Fruit fly (Drosophila melanogaster) whole organism, embryonic: ENCODE data around the gene Swip-1.
A peak's percentile ranks its signal among the peaks of the same experiment; 100 is the strongest.

Experiments used
- ATbp ChIP-seq: fragments of 200-800 bp; sonication (Bioruptor generic); optimal IDR thresholded peaks from 2 replicates; lab custom pipeline; 2017; ENCODE audit warnings: missing biosample characterization, mild to moderate bottlenecking, missing genetic modification characterization, missing genetic modification reagents
- Antp ChIP-seq: fragments of 200-800 bp; sonication (Bioruptor generic); optimal IDR thresholded peaks from 3 replicates; lab custom pipeline; 2016; ENCODE audit warnings: missing biosample characterization, missing genetic modification characterization
- Atf6 ChIP-seq: fragments of 200-800 bp; sonication (Bioruptor generic); IDR thresholded peaks from 2 replicates; pipeline ENCODE4 v1.3.6; 2022; ENCODE audit warnings: missing biosample characterization, missing genetic modification characterization
- Blimp-1 ChIP-seq: fragments of 200-800 bp; sonication (Bioruptor generic); optimal IDR thresholded peaks from 3 replicates; lab custom pipeline; 2018; ENCODE audit warnings: missing biosample characterization, missing genetic modification characterization, mild to moderate bottlenecking, moderate library complexity, missing genetic modification reagents
- CG10147 ChIP-seq: fragments of 200-800 bp; sonication (Bioruptor generic); optimal IDR thresholded peaks from 2 replicates; lab custom pipeline; 2019; ENCODE audit warnings: missing biosample characterization, mild to moderate bottlenecking, missing genetic modification characterization, moderate library complexity
- CG10274 ChIP-seq: fragments of 200-800 bp; sonication (Bioruptor generic); optimal IDR thresholded peaks from 3 replicates; lab custom pipeline; 2017; ENCODE audit warnings: missing biosample characterization, mild to moderate bottlenecking, missing genetic modification characterization
- CG13775 ChIP-seq: fragments of 200-800 bp; sonication (Bioruptor generic); optimal IDR thresholded peaks from 3 replicates; lab custom pipeline; 2017; ENCODE audit warnings: missing biosample characterization, mild to moderate bottlenecking, missing genetic modification characterization
- CG15011 ChIP-seq: fragments of 200-800 bp; sonication (Bioruptor generic); optimal IDR thresholded peaks from 3 replicates; lab custom pipeline; 2018; ENCODE audit warnings: missing biosample characterization, mild to moderate bottlenecking, missing genetic modification characterization
- CG1647 ChIP-seq: fragments of 200-800 bp; sonication (Bioruptor generic); optimal IDR thresholded peaks from 3 replicates; lab custom pipeline; 2016; ENCODE audit warnings: missing biosample characterization, missing genetic modification characterization
- CG16863 ChIP-seq: fragments of 200-800 bp; sonication (Bioruptor generic); optimal IDR thresholded peaks from 3 replicates; lab custom pipeline; 2016; ENCODE audit warnings: missing biosample characterization, missing genetic modification characterization
- CG18011 ChIP-seq: fragments of 200-800 bp; sonication (Bioruptor generic); optimal IDR thresholded peaks from 2 replicates; lab custom pipeline; 2017; ENCODE audit warnings: missing biosample characterization, missing genetic modification characterization, mild to moderate bottlenecking, moderate library complexity, missing genotype
- CG1832 ChIP-seq: fragments of 200-800 bp; sonication (Bioruptor generic); optimal IDR thresholded peaks from 2 replicates; lab custom pipeline; 2017; ENCODE audit warnings: missing biosample characterization, mild to moderate bottlenecking, missing genetic modification characterization, inconsistent platforms
- CG18764 ChIP-seq: fragments of 200-800 bp; sonication (Bioruptor generic); optimal IDR thresholded peaks from 3 replicates; lab custom pipeline; 2016; ENCODE audit warnings: missing biosample characterization, missing genetic modification characterization
- CG3065 ChIP-seq: fragments of 200-800 bp; sonication (Bioruptor generic); optimal IDR thresholded peaks from 2 replicates; lab custom pipeline; 2016; ENCODE audit warnings: missing biosample characterization, missing genetic modification characterization
- CG31365 ChIP-seq: fragments of 200-800 bp; sonication (Bioruptor generic); optimal IDR thresholded peaks from 2 replicates; lab custom pipeline; 2018; ENCODE audit warnings: missing biosample characterization, mild to moderate bottlenecking, missing genetic modification characterization
- CG3163 ChIP-seq: fragments of 200-800 bp; sonication (Bioruptor generic); optimal IDR thresholded peaks from 3 replicates; lab custom pipeline; 2016; ENCODE audit warnings: missing biosample characterization, missing genetic modification characterization
- CG3847 ChIP-seq: fragments of 200-800 bp; sonication (Bioruptor generic); IDR thresholded peaks from 2 replicates; pipeline ENCODE4 v1.3.6; 2022; ENCODE audit warnings: missing biosample characterization, missing genetic modification characterization
- CG4730 ChIP-seq: fragments of 200-800 bp; sonication (Bioruptor generic); IDR thresholded peaks from 2 replicates; pipeline ENCODE4 v1.3.6; 2022; ENCODE audit warnings: missing biosample characterization, missing genetic modification characterization
- CG6254 ChIP-seq: fragments of 200-800 bp; sonication (Bioruptor generic); optimal IDR thresholded peaks from 3 replicates; lab custom pipeline; 2017; ENCODE audit warnings: mild to moderate bottlenecking, missing biosample characterization, missing genetic modification reagents, missing genetic modification characterization
- CG6654 ChIP-seq: fragments of 200-800 bp; sonication (Bioruptor generic); optimal IDR thresholded peaks from 2 replicates; lab custom pipeline; 2017; ENCODE audit warnings: missing biosample characterization, mild to moderate bottlenecking, missing genetic modification characterization
- CG6689 ChIP-seq: fragments of 200-800 bp; sonication (Bioruptor generic); IDR thresholded peaks from 2 replicates; pipeline ENCODE4 v1.3.6; 2022; ENCODE audit warnings: missing biosample characterization, missing genetic modification characterization
- CG9727 ChIP-seq: fragments of 200-800 bp; sonication (Bioruptor generic); optimal IDR thresholded peaks from 3 replicates; lab custom pipeline; 2017; ENCODE audit warnings: missing biosample characterization, mild to moderate bottlenecking, missing genetic modification characterization
- CG9876 ChIP-seq: fragments of 200-800 bp; sonication (Bioruptor generic); optimal IDR thresholded peaks from 2 replicates; lab custom pipeline; 2016; ENCODE audit warnings: missing biosample characterization, missing genetic modification characterization
- Mad ChIP-seq: fragments of 200-800 bp; sonication (Bioruptor generic); optimal IDR thresholded peaks from 2 replicates; lab custom pipeline; 2016; ENCODE audit warnings: missing biosample characterization, missing genetic modification characterization
- NC2α ChIP-seq: fragments of 200-800 bp; sonication (Bioruptor generic); optimal IDR thresholded peaks from 2 replicates; lab custom pipeline; 2016; ENCODE audit warnings: missing biosample characterization, missing genetic modification characterization
- Neu2 ChIP-seq: fragments of 200-800 bp; sonication (Bioruptor generic); optimal IDR thresholded peaks from 3 replicates; lab custom pipeline; 2016; ENCODE audit warnings: missing biosample characterization, missing genetic modification characterization, borderline replicate concordance
- Six4 ChIP-seq: fragments of 200-800 bp; sonication (Bioruptor generic); optimal IDR thresholded peaks from 2 replicates; lab custom pipeline; 2016; ENCODE audit warnings: missing biosample characterization, missing genetic modification characterization
- Sry-β ChIP-seq: fragments of 200-800 bp; sonication (Bioruptor generic); optimal IDR thresholded peaks from 2 replicates; lab custom pipeline; 2018; ENCODE audit warnings: missing biosample characterization, mild to moderate bottlenecking, missing genetic modification characterization, moderate library complexity
- Sry-δ ChIP-seq: fragments of 200-800 bp; sonication (Bioruptor generic); optimal IDR thresholded peaks from 2 replicates; lab custom pipeline; 2016; ENCODE audit warnings: missing biosample characterization, missing genetic modification characterization
- Tbp ChIP-seq: fragments of >200 bp; optimal IDR thresholded peaks from 2 replicates; lab custom pipeline; 2018; ENCODE audit warnings: missing biosample characterization, missing genetic modification characterization
- ab ChIP-seq: fragments of 200-800 bp; sonication (Bioruptor generic); optimal IDR thresholded peaks from 2 replicates; lab custom pipeline; 2016; ENCODE audit warnings: missing biosample characterization, missing genetic modification characterization
- bab2 ChIP-seq: fragments of 200-800 bp; sonication (Bioruptor generic); optimal IDR thresholded peaks from 2 replicates; lab custom pipeline; 2016; ENCODE audit warnings: missing biosample characterization, missing genetic modification characterization
- bsh ChIP-seq, 2 experiments: fragments of 200-800 bp; sonication (Bioruptor generic); optimal IDR thresholded peaks; 2 replicates each; lab custom pipeline; 2017 to 2018; ENCODE audit warnings: mild to moderate bottlenecking in 2 of 2, missing biosample characterization in 2 of 2, missing genetic modification characterization in 2 of 2, moderate library complexity in 1 of 2
- cad ChIP-seq: fragments of >200 bp; optimal IDR thresholded peaks from 2 replicates; lab custom pipeline; 2017; ENCODE audit warnings: missing biosample characterization, missing genetic modification characterization
- chif ChIP-seq, 2 experiments: fragments of 200-800 bp; sonication (Bioruptor generic); optimal IDR thresholded peaks; 3 replicates each; lab custom pipeline; 2016; ENCODE audit warnings: missing biosample characterization in 2 of 2, missing genetic modification characterization in 2 of 2
- dm ChIP-seq: fragments of 200-800 bp; sonication (Bioruptor generic); optimal IDR thresholded peaks from 3 replicates; lab custom pipeline; 2016; ENCODE audit warnings: missing biosample characterization, missing genetic modification characterization
- esg ChIP-seq: fragments of 200-800 bp; sonication (Bioruptor generic); conservative IDR thresholded peaks from 2 replicates; pipeline ENCODE4 v1.3.6; 2022; ENCODE audit warnings: missing biosample characterization, missing genetic modification characterization
- fd102C ChIP-seq: fragments of 200-800 bp; sonication (Bioruptor generic); optimal IDR thresholded peaks from 2 replicates; lab custom pipeline; 2018; ENCODE audit warnings: missing biosample characterization, mild to moderate bottlenecking, missing genetic modification characterization, moderate library complexity
- fd3F ChIP-seq: fragments of 200-800 bp; sonication (Bioruptor generic); optimal IDR thresholded peaks from 2 replicates; lab custom pipeline; 2018; ENCODE audit warnings: missing biosample characterization, mild to moderate bottlenecking, missing genetic modification characterization, moderate library complexity
- ftz-f1 ChIP-seq: fragments of 200-800 bp; sonication (Bioruptor generic); optimal IDR thresholded peaks from 2 replicates; lab custom pipeline; 2016; ENCODE audit warnings: missing biosample characterization, missing genetic modification characterization
- gcm ChIP-seq: fragments of 200-800 bp; sonication (Bioruptor generic); optimal IDR thresholded peaks from 2 replicates; lab custom pipeline; 2019; ENCODE audit warnings: missing biosample characterization, mild to moderate bottlenecking, missing genetic modification characterization, moderate library complexity
- gfzf ChIP-seq: fragments of 200-800 bp; sonication (Bioruptor generic); optimal IDR thresholded peaks from 2 replicates; lab custom pipeline; 2016; ENCODE audit warnings: missing biosample characterization, mild to moderate bottlenecking, missing genetic modification characterization, moderate library complexity
- hth ChIP-seq: fragments of >200 bp; optimal IDR thresholded peaks from 2 replicates; lab custom pipeline; 2017; ENCODE audit warnings: inconsistent platforms
- org-1 ChIP-seq: fragments of 200-800 bp; sonication (Bioruptor generic); optimal IDR thresholded peaks from 2 replicates; lab custom pipeline; 2017; ENCODE audit warnings: missing biosample characterization, missing genetic modification characterization
- pnt ChIP-seq: fragments of 200-800 bp; sonication (Bioruptor generic); optimal IDR thresholded peaks from 3 replicates; lab custom pipeline; 2016; ENCODE audit warnings: missing biosample characterization, missing genetic modification characterization
- pros ChIP-seq: fragments of 200-800 bp; sonication (Bioruptor generic); optimal IDR thresholded peaks from 3 replicates; lab custom pipeline; 2019; ENCODE audit warnings: missing biosample characterization, mild to moderate bottlenecking, missing genetic modification characterization, moderate library complexity
- slou ChIP-seq: fragments of 200-800 bp; sonication (Bioruptor generic); optimal IDR thresholded peaks from 3 replicates; lab custom pipeline; 2016; ENCODE audit warnings: missing biosample characterization, missing genetic modification characterization
- toy ChIP-seq: fragments of 200-800 bp; sonication (Bioruptor generic); IDR thresholded peaks from 2 replicates; pipeline ENCODE4 v1.3.6; 2022; ENCODE audit warnings: missing biosample characterization, missing genetic modification characterization
- vfl ChIP-seq: fragments of 200-800 bp; sonication (Bioruptor generic); optimal IDR thresholded peaks from 2 replicates; lab custom pipeline; 2016; ENCODE audit warnings: missing biosample characterization, missing genetic modification characterization
- zfh1 ChIP-seq: fragments of 200-800 bp; sonication (Bioruptor generic); IDR thresholded peaks from 3 replicates; pipeline ENCODE4 v1.3.6; 2022; ENCODE audit warnings: missing biosample characterization, missing genetic modification characterization

Gene Swip-1

dm6 chr2L:19011895-19012645 is 25.0 kb upstream of the Swip-1 start (continued):
- no peak for TF ChIP-seq CG3065
- peak; percentile 84 for TF ChIP-seq zfh1 (GFP tag; lab: Robert Waterston, UW)
- no peak for TF ChIP-seq cad (GFP tag; lab: Kevin White, UChicago)
- TF ChIP-seq CG18764 (GFP tag; lab: Kevin White, UChicago) = peak; percentile 37
- peak; percentile 85 for TF ChIP-seq pnt (GFP tag; lab: Kevin White, UChicago)
- peak; percentile 54 for TF ChIP-seq dm (GFP tag; lab: Kevin White, UChicago)
- peak; percentile 87 for TF ChIP-seq org-1 (GFP tag; lab: Kevin White, UChicago)
- no peak for TF ChIP-seq fd102C (GFP tag; lab: Kevin White, UChicago)
- TF ChIP-seq CG6254 = no peak
- TF ChIP-seq CG3847 = peak; percentile 75
- TF ChIP-seq Sry-δ (GFP tag; lab: Kevin White, UChicago) = peak; percentile 32
- TF ChIP-seq Neu2 (GFP tag; lab: Kevin White, UChicago) = no peak
- peak; percentile 44 to 81 for TF ChIP-seq bsh (GFP tag; optimal IDR thresholded peaks at IDR 0.05; lab: Kevin White, UChicago)
- peak; percentile 75 for TF ChIP-seq CG13775
- TF ChIP-seq CG1832 (GFP tag; lab: Kevin White, UChicago) = no peak
- TF ChIP-seq NC2α = peak; percentile 46
- TF ChIP-seq CG6654 (GFP tag; lab: Kevin White, UChicago) = peak; percentile 16
- peak; percentile 86 for TF ChIP-seq Antp (GFP tag; lab: Kevin White, UChicago)
- peak; percentile 3 for TF ChIP-seq CG18011 (GFP tag; lab: Kevin White, UChicago)
- TF ChIP-seq slou (GFP tag; lab: Kevin White, UChicago) = peak; percentile 74
- TF ChIP-seq ab = no peak
- peak; percentile 64 for TF ChIP-seq vfl
- no peak for TF ChIP-seq Sry-β (GFP tag; lab: Kevin White, UChicago)
- TF ChIP-seq esg (GFP tag; lab: Robert Waterston, UW) = peak; percentile 86
- peak; percentile 62 for TF ChIP-seq CG9876 (GFP tag; lab: Kevin White, UChicago)
- peak; percentile 45 for TF ChIP-seq CG10274 (GFP tag; lab: Kevin White, UChicago)
- TF ChIP-seq Mad (GFP tag; lab: Kevin White, UChicago) = peak; percentile 56
- TF ChIP-seq hth = no peak
- peak; percentile 66 for TF ChIP-seq CG1647
- peak; percentile 79 for TF ChIP-seq fd3F (GFP tag; lab: Kevin White, UChicago)
- peak; percentile 44 for TF ChIP-seq CG3163 (GFP tag; lab: Kevin White, UChicago)
- peak; percentile 58 to 73 for TF ChIP-seq chif (GFP tag; optimal IDR thresholded peaks at IDR 0.05; lab: Kevin White, UChicago)
- peak; percentile 76 for TF ChIP-seq CG16863 (GFP tag; lab: Kevin White, UChicago)
- no peak for TF ChIP-seq ftz-f1 (GFP tag; lab: Kevin White, UChicago)
- TF ChIP-seq Tbp (GFP tag; lab: Kevin White, UChicago) = no peak
- TF ChIP-seq CG15011 (GFP tag; lab: Kevin White, UChicago) = peak; percentile 71
- TF ChIP-seq Six4 (GFP tag; lab: Kevin White, UChicago) = peak; percentile 47
- peak; percentile 50 for TF ChIP-seq CG31365 (tag; lab: Kevin White, UChicago)
- TF ChIP-seq Atf6 = peak; percentile 92
- TF ChIP-seq ATbp (GFP tag; lab: Kevin White, UChicago) = peak; percentile 78
- TF ChIP-seq gfzf (GFP tag; lab: Kevin White, UChicago) = no peak
- peak; percentile 67 for TF ChIP-seq Blimp-1 (GFP tag; lab: Kevin White, UChicago)
- peak; percentile 73 for TF ChIP-seq CG10147
- TF ChIP-seq gcm (GFP tag; lab: Kevin White, UChicago) = peak; percentile 19
- peak; percentile 82 for TF ChIP-seq CG9727
- TF ChIP-seq CG6689 = peak; percentile 85
- TF ChIP-seq bab2 = peak; percentile 86
- no peak for TF ChIP-seq pros (GFP tag; lab: Kevin White, UChicago)
- 0 out of 2 replicates have a peak, but pooled peaks have one; percentile 44 for TF ChIP-seq toy
- TF ChIP-seq CG4730 (GFP tag; lab: Robert Waterston, UW) = peak; percentile 81
